Fruit fly (Drosophila melanogaster) whole organism, embryonic: ENCODE data around the gene Mms19.

Experiments used
- Antp ChIP-seq: fragments of 200-800 bp; sonication (Bioruptor generic); optimal IDR thresholded peaks from 3 replicates; lab custom pipeline; 2016; ENCODE audit warnings: missing biosample characterization, missing genetic modification characterization
- CG10654 ChIP-seq: fragments of 200-800 bp; sonication (Bioruptor generic); optimal IDR thresholded peaks from 2 replicates; lab custom pipeline; 2016; ENCODE audit warnings: missing biosample characterization, missing genetic modification characterization
- CG11456 ChIP-seq: fragments of 200-800 bp; sonication (Bioruptor generic); IDR thresholded peaks from 3 replicates; pipeline ENCODE4 v1.3.6; 2022; ENCODE audit warnings: missing biosample characterization, missing genetic modification characterization
- CG12071 ChIP-seq: fragments of 200-800 bp; sonication (Bioruptor generic); optimal IDR thresholded peaks from 3 replicates; lab custom pipeline; 2018; ENCODE audit warnings: missing biosample characterization, mild to moderate bottlenecking, missing genetic modification characterization
- CG13775 ChIP-seq: fragments of 200-800 bp; sonication (Bioruptor generic); optimal IDR thresholded peaks from 3 replicates; lab custom pipeline; 2017; ENCODE audit warnings: missing biosample characterization, mild to moderate bottlenecking, missing genetic modification characterization
- CG15011 ChIP-seq: fragments of 200-800 bp; sonication (Bioruptor generic); optimal IDR thresholded peaks from 3 replicates; lab custom pipeline; 2018; ENCODE audit warnings: missing biosample characterization, mild to moderate bottlenecking, missing genetic modification characterization
- CG15479 ChIP-seq: fragments of 200-800 bp; sonication (Bioruptor generic); optimal IDR thresholded peaks from 3 replicates; lab custom pipeline; 2019; ENCODE audit warnings: missing biosample characterization, mild to moderate bottlenecking, missing genetic modification characterization, moderate library complexity
- CG15514 ChIP-seq: fragments of 200-800 bp; sonication (Bioruptor generic); optimal IDR thresholded peaks from 3 replicates; lab custom pipeline; 2017; ENCODE audit warnings: missing biosample characterization, missing genetic modification characterization, mild to moderate bottlenecking, moderate library complexity, missing genetic modification reagents
- CG1792 ChIP-seq: fragments of 200-800 bp; sonication (Bioruptor generic); optimal IDR thresholded peaks from 2 replicates; lab custom pipeline; 2016; ENCODE audit warnings: missing biosample characterization, missing genetic modification characterization
- CG18619 ChIP-seq: fragments of 200-800 bp; sonication (Bioruptor generic); optimal IDR thresholded peaks from 3 replicates; lab custom pipeline; 2017; ENCODE audit warnings: missing biosample characterization, mild to moderate bottlenecking, missing genetic modification characterization
- CG2889 ChIP-seq: fragments of 200-800 bp; sonication (Bioruptor generic); IDR thresholded peaks from 3 replicates; pipeline ENCODE4 v1.3.6; 2022; ENCODE audit warnings: missing biosample characterization, missing genetic modification characterization
- CG5953 ChIP-seq: fragments of 200-800 bp; sonication (Bioruptor generic); IDR thresholded peaks from 2 replicates; pipeline ENCODE4 v1.3.6; 2022; ENCODE audit warnings: missing biosample characterization, missing genetic modification characterization
- CG7839 ChIP-seq: fragments of 200-800 bp; sonication (Bioruptor generic); optimal IDR thresholded peaks from 3 replicates; lab custom pipeline; 2018; ENCODE audit warnings: missing biosample characterization, mild to moderate bottlenecking, missing genetic modification characterization, moderate library complexity
- CG8281 ChIP-seq: fragments of 200-800 bp; sonication (Bioruptor generic); optimal IDR thresholded peaks from 2 replicates; lab custom pipeline; 2018; ENCODE audit warnings: missing biosample characterization, mild to moderate bottlenecking, missing genetic modification characterization, moderate library complexity
- CG8290 ChIP-seq, 3 experiments: fragments of 200-800 bp; sonication (Bioruptor generic); optimal IDR thresholded peaks; 2 replicates each; lab custom pipeline; 2016 to 2019; ENCODE audit warnings: missing biosample characterization in 3 of 3, missing genetic modification characterization in 3 of 3, mild to moderate bottlenecking in 2 of 3, moderate library complexity in 1 of 3
- CG9727 ChIP-seq: fragments of 200-800 bp; sonication (Bioruptor generic); optimal IDR thresholded peaks from 3 replicates; lab custom pipeline; 2017; ENCODE audit warnings: missing biosample characterization, mild to moderate bottlenecking, missing genetic modification characterization
- CG9817 ChIP-seq: fragments of 200-800 bp; sonication (Bioruptor generic); optimal IDR thresholded peaks from 2 replicates; lab custom pipeline; 2018; ENCODE audit warnings: missing biosample characterization, mild to moderate bottlenecking, missing genetic modification characterization, moderate library complexity
- CG9932 ChIP-seq: fragments of 200-800 bp; sonication (Bioruptor generic); IDR thresholded peaks from 2 replicates; pipeline ENCODE4 v1.3.6; 2022; ENCODE audit warnings: missing biosample characterization, missing genetic modification characterization
- Camta ChIP-seq: fragments of 200-800 bp; sonication (Bioruptor generic); optimal IDR thresholded peaks from 2 replicates; lab custom pipeline; 2016; ENCODE audit warnings: missing biosample characterization, missing genetic modification characterization
- Dfd ChIP-seq, 2 experiments: fragments of >200 bp; optimal IDR thresholded peaks; 2 replicates each; lab custom pipeline; 2017; ENCODE audit warnings: missing biosample characterization in 2 of 2, missing genetic modification characterization in 2 of 2
- Dip3 ChIP-seq: fragments of 200-800 bp; sonication (Bioruptor generic); optimal IDR thresholded peaks from 3 replicates; lab custom pipeline; 2016; ENCODE audit warnings: missing biosample characterization, missing genetic modification characterization
- Fer2 ChIP-seq: fragments of 200-800 bp; sonication (Bioruptor generic); optimal IDR thresholded peaks from 2 replicates; lab custom pipeline; 2018; ENCODE audit warnings: missing biosample characterization, mild to moderate bottlenecking, missing genetic modification characterization, moderate library complexity
- H15 ChIP-seq: fragments of 200-800 bp; sonication (Bioruptor generic); IDR thresholded peaks from 3 replicates; pipeline ENCODE4 v1.3.6; 2022; ENCODE audit warnings: missing biosample characterization, missing genetic modification characterization
- MTF-1 ChIP-seq: fragments of 200-800 bp; sonication (Bioruptor generic); optimal IDR thresholded peaks from 2 replicates; lab custom pipeline; 2018; ENCODE audit warnings: missing biosample characterization, mild to moderate bottlenecking, missing genetic modification characterization, borderline replicate concordance
- Myb ChIP-seq: fragments of 200-800 bp; sonication (Bioruptor generic); optimal IDR thresholded peaks from 2 replicates; lab custom pipeline; 2016; ENCODE audit warnings: missing biosample characterization, missing genetic modification characterization
- Pdp1 ChIP-seq, 2 experiments: fragments of 200-800 bp; sonication (Bioruptor generic); optimal IDR thresholded peaks; 3 replicates each; lab custom pipeline; 2016; ENCODE audit warnings: missing biosample characterization in 2 of 2, missing genetic modification characterization in 2 of 2, mild to moderate bottlenecking in 1 of 2, moderate library complexity in 1 of 2
- Ravus ChIP-seq: fragments of 200-800 bp; sonication (Bioruptor generic); IDR thresholded peaks from 2 replicates; pipeline ENCODE4 v1.3.6; 2022; ENCODE audit warnings: missing biosample characterization, missing genetic modification characterization
- Usf ChIP-seq: fragments of 200-800 bp; sonication (Bioruptor generic); optimal IDR thresholded peaks from 2 replicates; lab custom pipeline; 2017; ENCODE audit warnings: missing genotype, missing biosample characterization, missing genetic modification characterization
- Xbp1 ChIP-seq: fragments of 200-800 bp; sonication (Bioruptor generic); optimal IDR thresholded peaks from 3 replicates; lab custom pipeline; 2016; ENCODE audit warnings: missing biosample characterization, mild to moderate bottlenecking, missing genetic modification characterization
- YL-1 ChIP-seq: fragments of 200-800 bp; sonication (Bioruptor generic); optimal IDR thresholded peaks from 3 replicates; lab custom pipeline; 2017; ENCODE audit warnings: missing biosample characterization, mild to moderate bottlenecking, missing genetic modification characterization
- abd-A ChIP-seq: fragments of 200-800 bp; sonication (Bioruptor generic); optimal IDR thresholded peaks from 3 replicates; lab custom pipeline; 2019; ENCODE audit warnings: missing biosample characterization, mild to moderate bottlenecking, missing genetic modification characterization, moderate library complexity
- cas ChIP-seq: fragments of 200-800 bp; sonication (Bioruptor generic); IDR thresholded peaks from 2 replicates; pipeline ENCODE4 v1.3.6; 2022; ENCODE audit warnings: missing biosample characterization, missing genetic modification characterization
- cato ChIP-seq: fragments of 200-800 bp; sonication (Bioruptor generic); optimal IDR thresholded peaks from 2 replicates; lab custom pipeline; 2016; ENCODE audit warnings: missing biosample characterization, missing genetic modification characterization, borderline replicate concordance
- crc ChIP-seq: fragments of 200-800 bp; sonication (Bioruptor generic); optimal IDR thresholded peaks from 2 replicates; lab custom pipeline; 2016; ENCODE audit warnings: missing biosample characterization, missing genetic modification characterization
- crol ChIP-seq: fragments of 200-800 bp; sonication (Bioruptor generic); IDR thresholded peaks from 2 replicates; pipeline ENCODE4 v1.3.6; 2022; ENCODE audit warnings: missing biosample characterization, missing genetic modification characterization
- da ChIP-seq: fragments of 200-800 bp; sonication (Bioruptor generic); optimal IDR thresholded peaks from 2 replicates; lab custom pipeline; 2016; ENCODE audit warnings: missing biosample characterization, missing genetic modification characterization
- fru ChIP-seq: fragments of >200 bp; optimal IDR thresholded peaks from 2 replicates; lab custom pipeline; 2017
- ftz-f1 ChIP-seq: fragments of 200-800 bp; sonication (Bioruptor generic); optimal IDR thresholded peaks from 2 replicates; lab custom pipeline; 2016; ENCODE audit warnings: missing biosample characterization, missing genetic modification characterization
- grn ChIP-seq: fragments of 200-800 bp; sonication (Bioruptor generic); optimal IDR thresholded peaks from 3 replicates; lab custom pipeline; 2017; ENCODE audit warnings: missing biosample characterization, missing genetic modification characterization
- gsb-n ChIP-seq: fragments of 200-800 bp; sonication (Bioruptor generic); optimal IDR thresholded peaks from 3 replicates; lab custom pipeline; 2018; ENCODE audit warnings: missing biosample characterization, mild to moderate bottlenecking, missing genetic modification characterization
- h ChIP-seq: fragments of >200 bp; optimal IDR thresholded peaks from 2 replicates; lab custom pipeline; 2017
- jigr1 ChIP-seq: fragments of 200-800 bp; sonication (Bioruptor generic); IDR thresholded peaks from 3 replicates; pipeline ENCODE4 v1.3.6; 2022; ENCODE audit warnings: missing biosample characterization, missing genetic modification characterization
- mirr ChIP-seq: fragments of 200-800 bp; sonication (Bioruptor generic); optimal IDR thresholded peaks from 3 replicates; lab custom pipeline; 2018; ENCODE audit warnings: missing biosample characterization, mild to moderate bottlenecking, missing genetic modification characterization
- p53 ChIP-seq: fragments of 200-800 bp; sonication (Bioruptor generic); optimal IDR thresholded peaks from 2 replicates; lab custom pipeline; 2016; ENCODE audit warnings: missing biosample characterization, missing genetic modification characterization
- pb ChIP-seq: fragments of 200-800 bp; sonication (Bioruptor generic); optimal IDR thresholded peaks from 3 replicates; lab custom pipeline; 2016; ENCODE audit warnings: missing biosample characterization, missing genetic modification characterization
- pzg ChIP-seq: fragments of 200-800 bp; sonication (Bioruptor generic); optimal IDR thresholded peaks from 3 replicates; lab custom pipeline; 2018; ENCODE audit warnings: missing biosample characterization, mild to moderate bottlenecking, missing genetic modification characterization, moderate library complexity
- sc ChIP-seq, 3 experiments: fragments of >200 bp in 2 of 3; fragments of 200-800 bp in 1 of 3; sonication (Bioruptor generic) in 1 of 3; optimal IDR thresholded peaks; 2 replicates in 2 of 3; 3 replicates in 1 of 3; lab custom pipeline; 2017; ENCODE audit warnings: mild to moderate bottlenecking in 1 of 3, missing biosample characterization in 1 of 3, missing genetic modification characterization in 1 of 3, missing genetic modification reagents in 1 of 3
- sqz ChIP-seq: fragments of 200-800 bp; sonication (Bioruptor generic); optimal IDR thresholded peaks from 3 replicates; lab custom pipeline; 2018; ENCODE audit warnings: missing biosample characterization, mild to moderate bottlenecking, missing genetic modification characterization
- vnd ChIP-seq: fragments of 200-800 bp; sonication (Bioruptor generic); IDR thresholded peaks from 3 replicates; pipeline ENCODE4 v1.3.6; 2022; ENCODE audit warnings: missing biosample characterization, missing genetic modification characterization; ENCODE audit not compliant: partially characterized antibody

The Mms19 gene

dm6 chr3R:5283360-5283963, 51.1 kb downstream of the Mms19 start (continued):
- TF ChIP-seq CG5953 (GFP tag; lab: Robert Waterston, UW) = peak; percentile 80
- TF ChIP-seq CG11456 (GFP tag; lab: Robert Waterston, UW) = peak; percentile 79; the same call in 1 of the 3 replicates
- no peak; the same call in 1 of the 2 replicates for TF ChIP-seq Ravus (GFP tag; lab: Robert Waterston, UW)
- peak; percentile 78 for TF ChIP-seq YL-1 (GFP tag; lab: Kevin White, UChicago)
- TF ChIP-seq CG18619 (GFP tag; lab: Kevin White, UChicago) = peak; percentile 92
- peak; percentile 93 for TF ChIP-seq CG7839 (tag; lab: Kevin White, UChicago)
- peak; percentile 93 for TF ChIP-seq CG9727 (GFP tag; lab: Kevin White, UChicago)
- TF ChIP-seq pzg (GFP tag; lab: Kevin White, UChicago) = peak; percentile 9
- TF ChIP-seq CG10654 (GFP tag; lab: Kevin White, UChicago) = peak; percentile 84
- peak; percentile 76 for TF ChIP-seq Usf
- TF ChIP-seq CG8290 (GFP tag; optimal IDR thresholded peaks at IDR 0.05; lab: Kevin White, UChicago) = peak; percentile 61
- TF ChIP-seq CG8290 (tag; optimal IDR thresholded peaks at IDR 0.05; lab: Kevin White, UChicago) = peak; percentile 35 to 88
- TF ChIP-seq ftz-f1 (GFP tag; lab: Kevin White, UChicago) = peak; percentile 26
- peak; percentile 89 for TF ChIP-seq sqz
- no peak for TF ChIP-seq crol (GFP tag; lab: Robert Waterston, UW)
- no peak for TF ChIP-seq CG15479
- peak; percentile 55 for TF ChIP-seq cato
- TF ChIP-seq CG15011 (GFP tag; lab: Kevin White, UChicago) = peak; percentile 89
- peak; percentile 91 for TF ChIP-seq Dip3 (GFP tag; lab: Kevin White, UChicago)
- TF ChIP-seq vnd (GFP tag; lab: Robert Waterston, UW) = no peak
- peak; percentile 84 for TF ChIP-seq cas (GFP tag; lab: Robert Waterston, UW)
- peak; percentile 53 for TF ChIP-seq da (GFP tag; lab: Kevin White, UChicago)
- TF ChIP-seq jigr1 (GFP tag; lab: Robert Waterston, UW) = no peak
- TF ChIP-seq mirr (GFP tag; lab: Kevin White, UChicago) = peak; percentile 77
- TF ChIP-seq CG9932 = peak; percentile 88
- TF ChIP-seq CG8281 (tag; lab: Kevin White, UChicago) = peak; percentile 76
- TF ChIP-seq CG15514 (GFP tag; lab: Kevin White, UChicago) = peak; percentile 81
- peak; percentile 92 for TF ChIP-seq CG12071 (GFP tag; lab: Kevin White, UChicago)
- peak; percentile 62 for TF ChIP-seq CG2889 (GFP tag; lab: Robert Waterston, UW)
- TF ChIP-seq pb (GFP tag; lab: Kevin White, UChicago) = peak; percentile 85
- TF ChIP-seq Antp (GFP tag; lab: Kevin White, UChicago) = peak; percentile 94
- peak; percentile 82 for TF ChIP-seq Myb (GFP tag; lab: Kevin White, UChicago)
- peak; percentile 88 for TF ChIP-seq CG9817 (tag; lab: Kevin White, UChicago)
- TF ChIP-seq CG1792 (GFP tag; lab: Kevin White, UChicago) = peak; percentile 87
- TF ChIP-seq CG13775 (GFP tag; lab: Kevin White, UChicago) = peak; percentile 90
- TF ChIP-seq p53 (GFP tag; lab: Kevin White, UChicago) = peak; percentile 81
- TF ChIP-seq crc (GFP tag; lab: Kevin White, UChicago) = peak; percentile 86
- peak; percentile 86 for TF ChIP-seq Camta (GFP tag; lab: Kevin White, UChicago)
- TF ChIP-seq H15 (GFP tag; lab: Robert Waterston, UW) = peak; percentile 75; the same call in 2 of the 3 replicates
- TF ChIP-seq abd-A = peak; percentile 100
- peak; percentile 75 for TF ChIP-seq MTF-1 (GFP tag; lab: Kevin White, UChicago)
- TF ChIP-seq fru (lab: Kevin White, UChicago) = no peak
- TF ChIP-seq Fer2 = peak; percentile 77
- TF ChIP-seq Pdp1 (GFP tag; optimal IDR thresholded peaks at IDR 0.05; lab: Kevin White, UChicago) = peak; percentile 86 to 94
- no peak for TF ChIP-seq h (lab: Kevin White, UChicago)
- no peak for TF ChIP-seq sc (optimal IDR thresholded peaks at IDR 0.05; lab: Kevin White, UChicago)
- peak; percentile 75 for TF ChIP-seq sc (GFP tag; optimal IDR thresholded peaks at IDR 0.05; lab: Kevin White, UChicago)
- peak; percentile 74 for TF ChIP-seq grn (GFP tag; lab: Kevin White, UChicago)
- TF ChIP-seq Xbp1 (GFP tag; lab: Kevin White, UChicago) = peak; percentile 93
- TF ChIP-seq Dfd (GFP tag; optimal IDR thresholded peaks at IDR 0.05; lab: Kevin White, UChicago) = no peak
- TF ChIP-seq gsb-n = peak; percentile 76
